Worm (Caenorhabditis elegans) whole organism, L3 larva: Measurements from ENCODE around the gene T23E7.2.
A peak's percentile ranks its signal among the peaks of the same experiment; 100 is the strongest.

Source experiments
- R02D3.7 ChIP-seq: fragments of 150-350 bp; optimal IDR thresholded peaks from 2 replicates; lab custom pipeline; 2014; ENCODE audit warnings: missing biosample characterization, missing genetic modification characterization
- ZK546.5 ChIP-seq: sonication (generic microtip); optimal IDR thresholded peaks from 2 replicates; lab custom pipeline; 2017; ENCODE audit warnings: missing biosample characterization, missing genetic modification characterization
- aly-2 ChIP-seq: fragments of 150-350 bp; optimal IDR thresholded peaks from 2 replicates; lab custom pipeline; 2014; ENCODE audit warnings: missing biosample characterization, missing genetic modification characterization
- ceh-16 ChIP-seq: sonication (generic microtip); optimal IDR thresholded peaks from 2 replicates; lab custom pipeline; 2017; ENCODE audit warnings: missing biosample characterization, missing genetic modification characterization
- ceh-28 ChIP-seq: fragments of 150-350 bp; optimal IDR thresholded peaks from 2 replicates; lab custom pipeline; 2014; ENCODE audit warnings: missing biosample characterization, missing genetic modification reagents, missing genetic modification characterization
- ceh-82 ChIP-seq: fragments of 150-350 bp; optimal IDR thresholded peaks from 2 replicates; lab custom pipeline; 2014; ENCODE audit warnings: missing biosample characterization, missing genetic modification characterization
- ceh-9 ChIP-seq: sonication (generic microtip); optimal IDR thresholded peaks from 2 replicates; lab custom pipeline; 2018; ENCODE audit warnings: missing biosample characterization, missing genetic modification characterization
- daf-12 ChIP-seq: fragments of 150-350 bp; optimal IDR thresholded peaks from 2 replicates; lab custom pipeline; 2014; ENCODE audit warnings: missing biosample characterization, missing genetic modification reagents, missing genetic modification characterization
- egl-27 ChIP-seq: sonication (generic microtip); optimal IDR thresholded peaks from 4 replicates; lab custom pipeline; 2017; ENCODE audit warnings: missing biosample characterization, missing genetic modification reagents, missing genetic modification characterization
- egl-5 ChIP-seq: fragments of 150-350 bp; optimal IDR thresholded peaks from 2 replicates; lab custom pipeline; 2017; ENCODE audit warnings: missing biosample characterization, missing genetic modification reagents, missing genetic modification characterization, inconsistent platforms
- elt-1 ChIP-seq: fragments of 150-350 bp; optimal IDR thresholded peaks from 2 replicates; lab custom pipeline; 2014; ENCODE audit warnings: missing biosample characterization, missing genetic modification characterization
- elt-3 ChIP-seq, 3 experiments: fragments of 150-350 bp in 1 of 3; sonication (generic microtip) in 2 of 3; optimal IDR thresholded peaks; 2 replicates in 2 of 3; 4 replicates in 1 of 3; lab custom pipeline; 2014 to 2017; ENCODE audit warnings: missing biosample characterization in 3 of 3, missing genetic modification characterization in 3 of 3
- fkh-10 ChIP-seq: sonication (generic microtip); optimal IDR thresholded peaks from 2 replicates; lab custom pipeline; 2017; ENCODE audit warnings: missing biosample characterization, missing genetic modification reagents, missing genetic modification characterization
- fos-1 ChIP-seq: fragments of 150-350 bp; optimal IDR thresholded peaks from 2 replicates; lab custom pipeline; 2014; ENCODE audit warnings: missing biosample characterization, missing genetic modification characterization
- jun-1 ChIP-seq: fragments of 150-350 bp; optimal IDR thresholded peaks from 2 replicates; lab custom pipeline; 2014; ENCODE audit warnings: missing biosample characterization, missing genetic modification reagents, missing genetic modification characterization
- lsy-12 ChIP-seq: sonication (generic microtip); optimal IDR thresholded peaks from 2 replicates; lab custom pipeline; 2016; ENCODE audit warnings: mild to moderate bottlenecking, missing genetic modification characterization, missing compliant biosample characterization
- nhr-11 ChIP-seq: fragments of 150-350 bp; optimal IDR thresholded peaks from 2 replicates; lab custom pipeline; 2014; ENCODE audit warnings: missing biosample characterization, missing genetic modification characterization
- nhr-23 ChIP-seq: fragments of 150-350 bp; optimal IDR thresholded peaks from 2 replicates; lab custom pipeline; 2014; ENCODE audit warnings: missing biosample characterization, missing genetic modification reagents, missing genetic modification characterization
- nhr-237 ChIP-seq: fragments of 150-350 bp; optimal IDR thresholded peaks from 2 replicates; lab custom pipeline; 2014; ENCODE audit warnings: missing biosample characterization, missing genetic modification characterization
- nhr-25 ChIP-seq: sonication (generic microtip); optimal IDR thresholded peaks from 2 replicates; lab custom pipeline; 2017; ENCODE audit warnings: missing biosample characterization, missing genetic modification characterization
- nhr-28 ChIP-seq: fragments of 150-350 bp; optimal IDR thresholded peaks from 2 replicates; lab custom pipeline; 2014; ENCODE audit warnings: missing biosample characterization, missing genetic modification characterization
- nhr-43 ChIP-seq: sonication (generic microtip); optimal IDR thresholded peaks from 2 replicates; lab custom pipeline; 2016; ENCODE audit warnings: mild to moderate bottlenecking, missing genetic modification characterization, missing compliant biosample characterization; ENCODE audit not compliant: poor library complexity, severe bottlenecking
- nhr-67 ChIP-seq: fragments of 150-350 bp; optimal IDR thresholded peaks from 2 replicates; lab custom pipeline; 2014; ENCODE audit warnings: missing biosample characterization, missing genetic modification characterization
- pha-4 ChIP-seq: fragments of 150-350 bp; optimal IDR thresholded peaks from 2 replicates; lab custom pipeline; 2014; ENCODE audit warnings: missing biosample characterization, missing genetic modification reagents, missing genetic modification characterization
- pqm-1 ChIP-seq: fragments of 150-350 bp; optimal IDR thresholded peaks from 2 replicates; lab custom pipeline; 2017; ENCODE audit warnings: missing biosample characterization, missing genetic modification characterization, inconsistent platforms
- skn-1 ChIP-seq: fragments of 150-350 bp; optimal IDR thresholded peaks from 2 replicates; lab custom pipeline; 2014; ENCODE audit warnings: missing biosample characterization, missing genetic modification characterization
- tbx-2 ChIP-seq: sonication (generic microtip); optimal IDR thresholded peaks from 2 replicates; lab custom pipeline; 2016; ENCODE audit warnings: mild to moderate bottlenecking, missing genetic modification characterization, missing compliant biosample characterization
- unc-62 ChIP-seq: fragments of 150-350 bp; sonication (generic microtip); optimal IDR thresholded peaks from 4 replicates; lab custom pipeline; 2014; ENCODE audit warnings: missing biosample characterization, missing genetic modification reagents, missing genetic modification characterization
- zag-1 ChIP-seq: fragments of 150-350 bp; optimal IDR thresholded peaks from 2 replicates; lab custom pipeline; 2014; ENCODE audit warnings: missing biosample characterization, missing genetic modification characterization
- ztf-11 ChIP-seq: fragments of 150-350 bp; optimal IDR thresholded peaks from 2 replicates; lab custom pipeline; 2014; ENCODE audit warnings: missing biosample characterization, missing genetic modification characterization
- ztf-4 ChIP-seq: fragments of 150-350 bp; optimal IDR thresholded peaks from 2 replicates; lab custom pipeline; 2014; ENCODE audit warnings: missing biosample characterization, missing genetic modification characterization

T23E7.2 gene

ce11 chrX:17674313-17674712 lies 3.5 kb downstream of the T23E7.2 start:
- no peak for TF ChIP-seq R02D3.7 (tag; lab: Kevin White, UChicago)

ce11 chrX:17675727-17676126 lies 4.9 kb downstream of the T23E7.2 start:
- TF ChIP-seq daf-12 (tag; lab: Kevin White, UChicago) = no peak
- no peak for TF ChIP-seq ceh-82 (tag; lab: Kevin White, UChicago)
- TF ChIP-seq tbx-2 (tag; lab: Kevin White, UChicago) = no peak
- no peak for TF ChIP-seq skn-1 (tag; lab: Kevin White, UChicago)
- TF ChIP-seq nhr-67 (tag; lab: Kevin White, UChicago) = no peak
- TF ChIP-seq lsy-12 = no peak
- TF ChIP-seq nhr-237 = no peak
- TF ChIP-seq fos-1 = no peak
- no peak for TF ChIP-seq nhr-28 (tag; lab: Kevin White, UChicago)
- TF ChIP-seq ZK546.5 = no peak
- TF ChIP-seq egl-5 (tag; lab: Kevin White, UChicago) = no peak
- TF ChIP-seq ceh-16 (tag; lab: Kevin White, UChicago) = no peak
- TF ChIP-seq ztf-4 (tag; lab: Kevin White, UChicago) = no peak
- no peak for TF ChIP-seq unc-62
- no peak for TF ChIP-seq aly-2 (tag; lab: Kevin White, UChicago)

- TF ChIP-seq ceh-16 (tag; lab: Kevin White, UChicago) (no peak), jun-1 (tag; lab: Kevin White, UChicago) (no peak), skn-1 (tag; lab: Kevin White, UChicago) (no peak), lsy-12 (no peak), nhr-28 (tag; lab: Kevin White, UChicago) (no peak), daf-12 (tag; lab: Kevin White, UChicago) (no peak)
These were observed 5.9 kb downstream of the T23E7.2 start for ce11 chrX:17676679-17677078.

ce11 chrX:17681534-17681933 lies 10.7 kb downstream of the T23E7.2 start:
- peak; percentile 63 for TF ChIP-seq pqm-1 (tag; lab: Kevin White, UChicago)
- no peak for TF ChIP-seq ztf-11 (tag; lab: Kevin White, UChicago)

ce11 chrX:17682280-17682679 lies 11.5 kb downstream of the T23E7.2 start:
- TF ChIP-seq nhr-23 (peak; percentile 38), ceh-9 (tag; lab: Kevin White, UChicago) (no peak)

ce11 chrX:17683698-17684097 lies 12.9 kb downstream of the T23E7.2 start:
- TF ChIP-seq nhr-23 (peak; percentile 31), fkh-10 (GFP tag; lab: Kevin White, UChicago) (no peak)
- TF ChIP-seq, all 47 proteins: peak for 1

- no peak for TF ChIP-seq unc-62
- TF ChIP-seq lsy-12 = no peak
- TF ChIP-seq pqm-1 (tag; lab: Kevin White, UChicago) = no peak
- TF ChIP-seq nhr-11 (tag; lab: Kevin White, UChicago) = no peak
- TF ChIP-seq pha-4 (tag; lab: Kevin White, UChicago) = no peak
- TF ChIP-seq egl-27 (tag; lab: Kevin White, UChicago) = no peak
- no peak for TF ChIP-seq R02D3.7 (tag; lab: Kevin White, UChicago)
- TF ChIP-seq zag-1 (tag; lab: Kevin White, UChicago) = no peak
- peak; percentile 8 for TF ChIP-seq nhr-43 (tag; lab: Kevin White, UChicago)
- peak; percentile 83 for TF ChIP-seq nhr-25 (tag; lab: Kevin White, UChicago)
- no peak for TF ChIP-seq ceh-28 (tag; lab: Kevin White, UChicago)
- peak; percentile 88 for TF ChIP-seq elt-1 (tag; lab: Kevin White, UChicago)
- peak in 1 of 3 experiments; percentile 38 for TF ChIP-seq elt-3 (tag; optimal IDR thresholded peaks at IDR 0.05; lab: Kevin White, UChicago)
- peak; percentile 97 for TF ChIP-seq nhr-23
These were observed 13.9 kb downstream of the T23E7.2 start, which contains the start of gene T23E7.6 for ce11 chrX:17684767-17685166. Gene T23E7.6, minus strand, starts transcription at chrX:17684811.
